Fruit fly (Drosophila melanogaster): ENCODE results near the gene CG15740.

Gene CG15740

dm6 chrX:11875146-11875830, 29.4 kb upstream of the CG15740 start:
- peak; percentile 35 for TF ChIP-seq CG7101 (tag; optimal IDR thresholded peaks at IDR 0.05)
- peak; percentile 3 for TF ChIP-seq CG11617 (GFP tag; optimal IDR thresholded peaks at IDR 0.05)
- TF ChIP-seq Clk (GFP tag; optimal IDR thresholded peaks at IDR 0.05), result no peak

DNA sequence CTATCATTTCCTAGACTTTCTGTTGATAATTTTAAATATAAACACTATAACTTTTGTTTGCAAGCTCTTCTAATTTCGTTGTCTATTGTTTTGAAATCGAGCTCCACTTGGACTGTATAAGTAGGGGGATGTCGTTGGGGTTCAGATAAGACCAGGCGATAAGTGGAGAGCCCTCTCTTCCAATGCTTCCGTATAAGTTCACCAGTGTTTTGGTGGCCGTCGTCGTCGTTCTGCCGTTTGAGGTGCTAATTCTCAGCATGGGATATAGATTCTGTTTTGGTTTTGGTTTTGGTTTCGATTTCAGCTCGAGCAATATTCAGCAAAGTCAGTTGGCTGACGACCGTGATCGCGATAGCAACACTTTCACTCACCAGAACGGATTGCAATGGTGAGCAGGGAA, 27.2 kb upstream of the CG15740 start, which contains the start of gene CG15739:
Gene CG15739, plus strand, starts transcription at position 204 of the 400 bp plus-strand sequence.
- TF ChIP-seq CG12768 (GFP tag; optimal IDR thresholded peaks at IDR 0.05) (no peak), pad (GFP tag; optimal IDR thresholded peaks at IDR 0.05) (peak; percentile 95), cic (GFP tag; optimal IDR thresholded peaks at IDR 0.05) (peak; percentile 9), Mnt (GFP tag; optimal IDR thresholded peaks at IDR 0.05) (peak; percentile 17)

DNA sequence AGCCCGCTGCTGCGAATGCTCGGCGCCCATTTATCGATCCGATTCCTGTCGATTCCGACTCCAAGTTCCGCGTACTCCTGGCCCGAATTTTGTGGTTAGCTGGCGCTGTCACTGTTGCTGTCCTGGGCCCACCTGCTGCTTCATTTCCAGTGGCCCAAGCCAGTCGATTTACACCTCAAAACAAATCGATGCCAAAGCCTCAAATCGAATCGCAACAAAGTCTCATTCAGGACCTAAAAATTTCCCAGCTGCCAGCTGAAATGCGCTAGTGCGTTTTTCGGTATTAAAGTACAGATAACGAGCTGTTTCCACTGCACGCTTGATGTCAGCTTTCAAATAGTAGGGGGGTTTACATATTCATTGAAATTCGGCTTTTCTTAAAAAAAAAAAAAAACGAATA, 26.6 kb upstream of the CG15740 start, which contains the start of gene BORCS5:
Gene BORCS5, minus strand, starts transcription at position 263 of the 400 bp plus-strand sequence.
- TF ChIP-seq Mnt (GFP tag; optimal IDR thresholded peaks at IDR 0.05) (no peak), cnc (optimal IDR thresholded peaks at IDR 0.05) (no peak), kay (GFP tag; ENCODE audit: borderline replicate concordance) (no peak), CG12768 (GFP tag; optimal IDR thresholded peaks at IDR 0.05) (no peak), CG5204 (GFP tag; optimal IDR thresholded peaks at IDR 0.05) (no peak), CG1620 (GFP tag; optimal IDR thresholded peaks at IDR 0.05) (peak; percentile 18), pad (GFP tag; optimal IDR thresholded peaks at IDR 0.05) (no peak), tj (GFP tag; optimal IDR thresholded peaks at IDR 0.05) (no peak)

- TF ChIP-seq CG11617 (GFP tag; optimal IDR thresholded peaks at IDR 0.05) (no peak), cnc (optimal IDR thresholded peaks at IDR 0.05) (no peak), Crg-1 (GFP tag; optimal IDR thresholded peaks at IDR 0.05) (no peak), pad (GFP tag; optimal IDR thresholded peaks at IDR 0.05) (no peak), CG12768 (GFP tag; optimal IDR thresholded peaks at IDR 0.05) (no peak), Clk (GFP tag; optimal IDR thresholded peaks at IDR 0.05) (no peak)
Observed at dm6 chrX:11868866-11869265, 23.0 kb upstream of the CG15740 start, which contains the start of the genes Nrd1 and CG1847. Gene Nrd1 (minus strand): TSS chrX:11868893. Gene CG1847 (plus strand): TSS chrX:11869170.

DNA sequence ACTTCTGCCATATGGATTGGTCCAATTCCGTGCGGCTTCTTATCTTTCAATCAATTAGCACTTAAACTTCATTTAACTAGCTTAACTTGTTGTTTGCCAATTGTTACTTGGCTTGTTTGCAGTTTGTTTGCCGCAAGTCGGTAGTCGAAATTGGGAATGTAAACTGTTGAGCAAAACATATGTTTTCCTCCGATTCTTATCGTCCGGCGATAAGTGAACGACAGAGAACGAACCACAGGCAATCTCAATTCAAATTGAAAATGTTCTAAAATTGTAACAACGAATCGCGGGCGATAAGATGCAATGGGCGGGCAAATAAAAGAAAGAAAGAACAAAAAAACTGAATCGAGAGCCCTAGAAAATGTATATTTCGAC, 12.5 kb upstream of the CG15740 start:
- no peak for TF ChIP-seq CG1620 (GFP tag; optimal IDR thresholded peaks at IDR 0.05)
- no peak for TF ChIP-seq cic (GFP tag; optimal IDR thresholded peaks at IDR 0.05)
- TF ChIP-seq CG11617 (GFP tag; optimal IDR thresholded peaks at IDR 0.05), result no peak

dm6 chrX:11857522-11858438, 11.9 kb upstream of the CG15740 start:
- TF ChIP-seq bab1 (GFP tag; optimal IDR thresholded peaks at IDR 0.05), result peak; percentile 97
- peak; percentile 70 for TF ChIP-seq CG14711 (tag; optimal IDR thresholded peaks at IDR 0.05)
- peak; percentile 36 for TF ChIP-seq CG11617 (GFP tag; optimal IDR thresholded peaks at IDR 0.05)
- TF ChIP-seq tj (GFP tag; optimal IDR thresholded peaks at IDR 0.05), result peak; percentile 19
- TF ChIP-seq CG1620 (GFP tag; optimal IDR thresholded peaks at IDR 0.05), result peak; percentile 29
- TF ChIP-seq CG12768 (GFP tag; optimal IDR thresholded peaks at IDR 0.05), result no peak
- no peak for TF ChIP-seq cic (GFP tag; optimal IDR thresholded peaks at IDR 0.05)
- peak; percentile 11 for TF ChIP-seq Mnt (GFP tag; optimal IDR thresholded peaks at IDR 0.05)
- no peak for TF ChIP-seq kay (GFP tag; ENCODE audit: borderline replicate concordance)
- TF ChIP-seq Hr96 (GFP tag; optimal IDR thresholded peaks at IDR 0.05), result no peak
- TF ChIP-seq Clk (GFP tag; optimal IDR thresholded peaks at IDR 0.05), result no peak
- TF ChIP-seq Crg-1 (GFP tag; optimal IDR thresholded peaks at IDR 0.05), result peak; percentile 3
- TF ChIP-seq CG7101 (tag; optimal IDR thresholded peaks at IDR 0.05), result peak; percentile 48

DNA sequence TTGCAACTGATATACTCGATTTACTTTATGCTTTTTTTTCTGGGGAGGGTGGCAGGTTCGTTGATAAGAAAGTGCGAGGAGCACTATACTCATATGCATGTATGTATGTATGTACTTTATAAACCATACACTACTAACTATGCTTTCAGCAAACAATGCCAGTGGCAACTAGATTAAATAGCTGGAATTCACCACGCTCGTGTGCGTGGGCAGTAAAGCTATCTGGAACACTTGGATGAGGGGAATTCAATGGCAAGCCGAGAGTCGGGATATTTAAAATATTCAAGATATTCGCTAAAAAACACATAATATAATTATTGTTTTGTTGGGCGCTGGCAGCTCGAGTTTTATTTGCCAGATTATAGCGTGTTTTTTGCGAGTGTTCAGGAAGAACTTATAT, 11.0 kb upstream of the CG15740 start:
- TF ChIP-seq cic (GFP tag; optimal IDR thresholded peaks at IDR 0.05) (no peak), toe (GFP tag; optimal IDR thresholded peaks at IDR 0.05) (no peak), kay (GFP tag; ENCODE audit: borderline replicate concordance) (no peak), CG33017 (tag; optimal IDR thresholded peaks at IDR 0.05) (no peak), CG14711 (tag; optimal IDR thresholded peaks at IDR 0.05) (no peak), Hr96 (GFP tag; optimal IDR thresholded peaks at IDR 0.05) (no peak), ovo (GFP tag; optimal IDR thresholded peaks at IDR 0.05) (no peak), pad (GFP tag; optimal IDR thresholded peaks at IDR 0.05) (no peak), CG7101 (tag; optimal IDR thresholded peaks at IDR 0.05) (no peak), CG5204 (GFP tag; optimal IDR thresholded peaks at IDR 0.05) (no peak), cnc (optimal IDR thresholded peaks at IDR 0.05) (no peak), Clk (GFP tag; optimal IDR thresholded peaks at IDR 0.05) (no peak), Mnt (GFP tag; optimal IDR thresholded peaks at IDR 0.05) (no peak), tj (GFP tag; optimal IDR thresholded peaks at IDR 0.05) (no peak), CG12768 (GFP tag; optimal IDR thresholded peaks at IDR 0.05) (no peak), bab1 (GFP tag; optimal IDR thresholded peaks at IDR 0.05) (no peak), CG7045 (GFP tag; optimal IDR thresholded peaks at IDR 0.05) (no peak), CG1620 (GFP tag; optimal IDR thresholded peaks at IDR 0.05) (no peak), Crg-1 (GFP tag; optimal IDR thresholded peaks at IDR 0.05) (no peak), CG11617 (GFP tag; optimal IDR thresholded peaks at IDR 0.05) (no peak)

All from whole organism, adult.